Worm (Caenorhabditis elegans) whole organism, late embryonic: Measurements from ENCODE around the gene Y45F10C.6.
"Not testable (repeated sequence)": the region's sequence is repeated elsewhere in the genome, so short reads cannot be mapped to it uniquely, and the experiment has no call there.

Experiments
- C08G9.2 ChIP-seq: sonication (generic microtip); optimal IDR thresholded peaks from 2 replicates; lab custom pipeline; 2016; ENCODE audit warnings: mild to moderate bottlenecking, missing genetic modification characterization, moderate library complexity, missing compliant biosample characterization
- F13H6.1 ChIP-seq: sonication (generic microtip); optimal IDR thresholded peaks from 2 replicates; lab custom pipeline; 2016; ENCODE audit warnings: missing genetic modification characterization, missing compliant biosample characterization
- ama-1 ChIP-seq: fragments of 150-350 bp; optimal IDR thresholded peaks from 2 replicates; lab custom pipeline; 2014
- ceh-18 ChIP-seq: sonication (generic microtip); optimal IDR thresholded peaks from 2 replicates; lab custom pipeline; 2016; ENCODE audit warnings: missing genetic modification characterization, missing compliant biosample characterization
- ceh-34 ChIP-seq: sonication (generic microtip); optimal IDR thresholded peaks from 2 replicates; lab custom pipeline; 2016; ENCODE audit warnings: mild to moderate bottlenecking, missing genetic modification characterization, missing compliant biosample characterization
- ceh-45 ChIP-seq: fragments of 200-800 bp; sonication (Bioruptor generic); IDR thresholded peaks from 2 replicates; pipeline ENCODE4 v1.3.6; 2022; ENCODE audit warnings: missing genetic modification reagents, missing genetic modification characterization, missing compliant biosample characterization
- dmd-4 ChIP-seq: sonication (generic microtip); optimal IDR thresholded peaks from 2 replicates; lab custom pipeline; 2016; ENCODE audit warnings: borderline replicate concordance, missing genetic modification characterization, missing compliant biosample characterization
- dve-1 ChIP-seq: sonication (generic microtip); optimal IDR thresholded peaks from 2 replicates; lab custom pipeline; 2017; ENCODE audit warnings: antibody characterized with exemption, mild to moderate bottlenecking, missing genetic modification characterization, missing compliant biosample characterization
- elt-2 ChIP-seq: sonication (generic microtip); optimal IDR thresholded peaks from 2 replicates; lab custom pipeline; 2016; ENCODE audit warnings: missing genetic modification reagents, missing genetic modification characterization, missing compliant biosample characterization
- eyg-1 ChIP-seq: sonication (generic microtip); optimal IDR thresholded peaks from 2 replicates; lab custom pipeline; 2016; ENCODE audit warnings: missing genotype, missing genetic modification characterization, missing compliant biosample characterization
- nhr-11 ChIP-seq: fragments of 150-350 bp; optimal IDR thresholded peaks from 2 replicates; lab custom pipeline; 2014; ENCODE audit warnings: missing biosample characterization, missing genetic modification characterization
- pha-4 ChIP-seq: fragments of 150-350 bp; optimal IDR thresholded peaks from 2 replicates; lab custom pipeline; 2018; ENCODE audit warnings: missing biosample characterization, missing genetic modification reagents, missing genetic modification characterization
- sox-2 ChIP-seq: fragments of 200-800 bp; sonication (Bioruptor generic); IDR thresholded peaks from 2 replicates; pipeline ENCODE4 v1.3.6; 2022; ENCODE audit warnings: missing genetic modification reagents, missing genetic modification characterization, missing compliant biosample characterization
- tbx-7 ChIP-seq: sonication (generic microtip); optimal IDR thresholded peaks from 2 replicates; lab custom pipeline; 2016; ENCODE audit warnings: missing genotype, missing genetic modification characterization, missing compliant biosample characterization

DNA sequence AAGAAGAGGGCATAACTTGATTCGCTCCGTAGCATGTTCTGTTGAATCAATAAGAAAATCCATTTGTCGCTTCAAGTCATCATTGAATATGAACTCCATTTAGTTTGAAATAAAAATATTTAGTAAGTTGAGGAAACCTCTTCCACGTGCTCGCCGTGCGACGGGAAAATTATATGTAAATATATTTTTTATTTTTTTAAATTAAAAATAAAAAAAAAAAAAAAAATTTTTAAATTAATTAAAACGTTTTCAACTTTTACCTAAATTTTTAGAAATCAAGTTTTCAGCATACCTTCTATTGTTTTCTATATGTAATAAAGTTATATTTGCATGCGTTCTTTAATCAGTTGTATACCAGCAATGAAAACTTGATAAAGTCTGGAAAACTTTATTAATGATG, 7.3 kb downstream of the Y45F10C.6 start, which contains the start of gene Y45F10C.1:
- TF ChIP-seq nhr-11 (tag; lab: Kevin White, UChicago); eyg-1 (tag; lab: Kevin White, UChicago); ceh-18; elt-2; ceh-34; F13H6.1 (tag; lab: Kevin White, UChicago); pha-4 (tag; lab: Kevin White, UChicago); tbx-7 (tag; lab: Kevin White, UChicago); C08G9.2; ama-1 (lab: Kevin White, UChicago); ceh-45 (GFP tag; lab: Robert Waterston, UW); sox-2 (GFP tag; lab: Robert Waterston, UW); dmd-4; dve-1 (tag; lab: Kevin White, UChicago): not testable (repeated sequence)
